Fruit fly (Drosophila melanogaster) whole organism, embryonic: ENCODE measurements around the gene Alg9.
A peak's percentile ranks its signal among the peaks of the same experiment; 100 is the strongest.

Source experiments
- Asciz ChIP-seq: fragments of 200-800 bp; sonication (Bioruptor generic); optimal IDR thresholded peaks from 2 replicates; lab custom pipeline; 2017; ENCODE audit warnings: missing biosample characterization, mild to moderate bottlenecking, missing genetic modification characterization, missing genetic modification reagents
- CG10274 ChIP-seq: fragments of 200-800 bp; sonication (Bioruptor generic); optimal IDR thresholded peaks from 3 replicates; lab custom pipeline; 2017; ENCODE audit warnings: missing biosample characterization, mild to moderate bottlenecking, missing genetic modification characterization
- CG10543 ChIP-seq: fragments of 200-800 bp; sonication (Bioruptor generic); optimal IDR thresholded peaks from 3 replicates; lab custom pipeline; 2017; ENCODE audit warnings: missing biosample characterization, mild to moderate bottlenecking, missing genetic modification characterization, moderate library complexity
- CG10959 ChIP-seq: fragments of 200-800 bp; sonication (Bioruptor generic); IDR thresholded peaks from 2 replicates; pipeline ENCODE4 v1.3.6; 2022; ENCODE audit warnings: missing biosample characterization, missing genetic modification characterization
- CG11398 ChIP-seq: fragments of 200-800 bp; sonication (Bioruptor generic); optimal IDR thresholded peaks from 2 replicates; lab custom pipeline; 2016; ENCODE audit warnings: missing biosample characterization, missing genetic modification characterization
- CG12104 ChIP-seq: fragments of 200-800 bp; sonication (Bioruptor generic); optimal IDR thresholded peaks from 3 replicates; lab custom pipeline; 2016; ENCODE audit warnings: missing biosample characterization, missing genetic modification characterization
- CG12391 ChIP-seq: fragments of 200-800 bp; sonication (Bioruptor generic); optimal IDR thresholded peaks from 3 replicates; lab custom pipeline; 2018; ENCODE audit warnings: missing biosample characterization, mild to moderate bottlenecking, missing genetic modification characterization, moderate library complexity
- CG13287 ChIP-seq: fragments of 200-800 bp; sonication (Bioruptor generic); IDR thresholded peaks from 2 replicates; pipeline ENCODE4 v1.3.6; 2022; ENCODE audit warnings: missing biosample characterization, missing genetic modification characterization; ENCODE audit not compliant: partially characterized antibody
- CG17359 ChIP-seq: fragments of 200-800 bp; sonication (Bioruptor generic); optimal IDR thresholded peaks from 3 replicates; lab custom pipeline; 2018; ENCODE audit warnings: missing biosample characterization, mild to moderate bottlenecking, missing genetic modification characterization, moderate library complexity
- CG17912 ChIP-seq: fragments of 200-800 bp; sonication (Bioruptor generic); optimal IDR thresholded peaks from 2 replicates; lab custom pipeline; 2018; ENCODE audit warnings: missing biosample characterization, mild to moderate bottlenecking, missing genetic modification characterization
- CG2202 ChIP-seq: fragments of 200-800 bp; sonication (Bioruptor generic); optimal IDR thresholded peaks from 2 replicates; lab custom pipeline; 2018; ENCODE audit warnings: missing biosample characterization, mild to moderate bottlenecking, missing genetic modification characterization
- CG2889 ChIP-seq: fragments of 200-800 bp; sonication (Bioruptor generic); IDR thresholded peaks from 3 replicates; pipeline ENCODE4 v1.3.6; 2022; ENCODE audit warnings: missing biosample characterization, missing genetic modification characterization
- CG32767 ChIP-seq: fragments of 200-800 bp; sonication (Bioruptor generic); IDR thresholded peaks from 2 replicates; pipeline ENCODE4 v1.3.6; 2022; ENCODE audit warnings: missing biosample characterization, missing genetic modification characterization
- CG6854 ChIP-seq: fragments of 200-800 bp; sonication (Bioruptor generic); optimal IDR thresholded peaks from 3 replicates; lab custom pipeline; 2017; ENCODE audit warnings: missing biosample characterization, mild to moderate bottlenecking, missing genetic modification characterization
- CG7745 ChIP-seq: fragments of 200-800 bp; sonication (Bioruptor generic); optimal IDR thresholded peaks from 2 replicates; lab custom pipeline; 2018; ENCODE audit warnings: missing biosample characterization, mild to moderate bottlenecking, missing genetic modification characterization, moderate library complexity
- CG7786 ChIP-seq: fragments of 200-800 bp; sonication (Bioruptor generic); optimal IDR thresholded peaks from 2 replicates; lab custom pipeline; 2016; ENCODE audit warnings: missing biosample characterization, missing genetic modification characterization
- CoRest ChIP-seq: fragments of 200-800 bp; sonication (Bioruptor generic); optimal IDR thresholded peaks from 3 replicates; lab custom pipeline; 2018; ENCODE audit warnings: missing biosample characterization, mild to moderate bottlenecking, missing genetic modification characterization, moderate library complexity
- Drgx ChIP-seq: fragments of 200-800 bp; sonication (Bioruptor generic); IDR thresholded peaks from 2 replicates; pipeline ENCODE4 v1.3.6; 2022; ENCODE audit warnings: missing biosample characterization, missing genetic modification characterization
- Fer2 ChIP-seq: fragments of 200-800 bp; sonication (Bioruptor generic); optimal IDR thresholded peaks from 2 replicates; lab custom pipeline; 2018; ENCODE audit warnings: missing biosample characterization, mild to moderate bottlenecking, missing genetic modification characterization, moderate library complexity
- Gug ChIP-seq: fragments of 200-800 bp; sonication (Bioruptor generic); IDR thresholded peaks from 4 replicates; pipeline ENCODE4 v1.3.6; 2022; ENCODE audit warnings: missing biosample characterization, missing genetic modification characterization
- Hey ChIP-seq: fragments of 200-800 bp; sonication (Bioruptor generic); optimal IDR thresholded peaks from 3 replicates; lab custom pipeline; 2018; ENCODE audit warnings: missing biosample characterization, mild to moderate bottlenecking, missing genetic modification characterization
- Lhr ChIP-seq: fragments of 200-800 bp; sonication (Bioruptor generic); optimal IDR thresholded peaks from 3 replicates; lab custom pipeline; 2017; ENCODE audit warnings: mild to moderate bottlenecking, missing biosample characterization, missing genetic modification reagents, missing genetic modification characterization
- MTF-1 ChIP-seq: fragments of 200-800 bp; sonication (Bioruptor generic); optimal IDR thresholded peaks from 2 replicates; lab custom pipeline; 2018; ENCODE audit warnings: missing biosample characterization, mild to moderate bottlenecking, missing genetic modification characterization, borderline replicate concordance
- Max ChIP-seq: fragments of 200-800 bp; sonication (Bioruptor generic); optimal IDR thresholded peaks from 2 replicates; lab custom pipeline; 2016; ENCODE audit warnings: missing biosample characterization, mild to moderate bottlenecking, missing genetic modification characterization
- Nf-YC ChIP-seq: fragments of 200-800 bp; optimal IDR thresholded peaks from 3 replicates; lab custom pipeline; 2019; ENCODE audit warnings: missing biosample characterization, mild to moderate bottlenecking, missing genetic modification characterization, moderate library complexity
- Sry-δ ChIP-seq: fragments of 200-800 bp; sonication (Bioruptor generic); optimal IDR thresholded peaks from 2 replicates; lab custom pipeline; 2016; ENCODE audit warnings: missing biosample characterization, missing genetic modification characterization
- Stat92E ChIP-seq, 3 experiments: fragments of >200 bp in 2 of 3; fragments of 200-800 bp in 1 of 3; sonication (Bioruptor generic) in 1 of 3; optimal IDR thresholded peaks; 2 replicates each; lab custom pipeline; 2017 to 2019; ENCODE audit warnings: missing biosample characterization in 3 of 3, missing genetic modification characterization in 3 of 3, mild to moderate bottlenecking in 1 of 3, moderate library complexity in 1 of 3
- Tbp ChIP-seq: fragments of >200 bp; optimal IDR thresholded peaks from 2 replicates; lab custom pipeline; 2018; ENCODE audit warnings: missing biosample characterization, missing genetic modification characterization
- ash1 ChIP-seq: fragments of 200-800 bp; sonication (Bioruptor generic); optimal IDR thresholded peaks from 2 replicates; lab custom pipeline; 2018; ENCODE audit warnings: missing biosample characterization, mild to moderate bottlenecking, missing genetic modification characterization
- bcd ChIP-seq: fragments of 200-800 bp; sonication (Bioruptor generic); optimal IDR thresholded peaks from 2 replicates; lab custom pipeline; 2017; ENCODE audit warnings: missing biosample characterization, mild to moderate bottlenecking, missing genetic modification characterization
- dpn ChIP-seq, 2 experiments: fragments of 200-800 bp; sonication (Bioruptor generic); optimal IDR thresholded peaks; 3 replicates each; lab custom pipeline; 2016; ENCODE audit warnings: missing biosample characterization in 2 of 2, missing genetic modification characterization in 2 of 2
- gce ChIP-seq: fragments of 200-800 bp; sonication (Bioruptor generic); IDR thresholded peaks from 3 replicates; pipeline ENCODE4 v1.3.6; 2022; ENCODE audit warnings: missing biosample characterization, missing genetic modification characterization
- gro ChIP-seq: fragments of 200-800 bp; sonication (Bioruptor generic); optimal IDR thresholded peaks from 2 replicates; lab custom pipeline; 2016; ENCODE audit warnings: missing biosample characterization, missing genetic modification characterization
- lbe ChIP-seq: fragments of 200-800 bp; sonication (Bioruptor generic); optimal IDR thresholded peaks from 2 replicates; lab custom pipeline; 2016; ENCODE audit warnings: missing biosample characterization, mild to moderate bottlenecking, missing genetic modification characterization
- lilli ChIP-seq: fragments of 200-800 bp; sonication (Bioruptor generic); optimal IDR thresholded peaks from 3 replicates; lab custom pipeline; 2016; ENCODE audit warnings: missing biosample characterization, missing genetic modification characterization
- lov ChIP-seq, 2 experiments: fragments of 200-800 bp in 1 of 2; fragments of >200 bp in 1 of 2; sonication (Bioruptor generic) in 1 of 2; IDR thresholded peaks in 1 of 2; optimal IDR thresholded peaks in 1 of 2; 2 replicates in 1 of 2; 3 replicates in 1 of 2; pipeline versions ENCODE4 v1.3.6 to Lab custom; 2017 to 2022; ENCODE audit warnings: missing biosample characterization in 1 of 2, missing genetic modification characterization in 1 of 2
- onecut ChIP-seq: fragments of 200-800 bp; sonication (Bioruptor generic); IDR thresholded peaks from 2 replicates; pipeline ENCODE4 v1.3.6; 2022; ENCODE audit warnings: missing biosample characterization, missing genetic modification characterization
- pan ChIP-seq, 4 experiments: fragments of >200 bp in 3 of 4; fragments of 200-800 bp in 1 of 4; sonication (Bioruptor generic) in 1 of 4; optimal IDR thresholded peaks in 3 of 4; IDR thresholded peaks in 1 of 4; 2 replicates each; pipeline versions ENCODE4 v1.3.6 to Lab custom; 2017 to 2022; ENCODE audit warnings: missing biosample characterization in 2 of 4, missing genetic modification characterization in 2 of 4, mixed read lengths in 1 of 4
- pum ChIP-seq: fragments of 200-800 bp; sonication (Bioruptor generic); optimal IDR thresholded peaks from 2 replicates; lab custom pipeline; 2016; ENCODE audit warnings: missing biosample characterization, missing genetic modification characterization
- schlank ChIP-seq: fragments of 200-800 bp; sonication (Bioruptor generic); optimal IDR thresholded peaks from 2 replicates; lab custom pipeline; 2018; ENCODE audit warnings: missing biosample characterization, mild to moderate bottlenecking, missing genetic modification characterization
- sens-2 ChIP-seq: fragments of 200-800 bp; sonication (Bioruptor generic); IDR thresholded peaks from 2 replicates; pipeline ENCODE4 v1.3.6; 2022; ENCODE audit warnings: missing biosample characterization, missing genetic modification characterization
- seq ChIP-seq: fragments of 200-800 bp; sonication (Bioruptor generic); IDR thresholded peaks from 2 replicates; pipeline ENCODE4 v1.3.6; 2022; ENCODE audit warnings: missing biosample characterization, missing genetic modification characterization
- slbo ChIP-seq: fragments of 200-800 bp; sonication (Bioruptor generic); IDR thresholded peaks from 2 replicates; pipeline ENCODE4 v1.3.6; 2022; ENCODE audit warnings: missing biosample characterization, missing genetic modification characterization
- ttk ChIP-seq: fragments of 200-800 bp; sonication (Bioruptor generic); IDR thresholded peaks from 2 replicates; pipeline ENCODE4 v2.1.2; 2022; ENCODE audit warnings: missing biosample characterization, missing genetic modification characterization
- wdn ChIP-seq: fragments of 200-800 bp; sonication (Bioruptor generic); IDR thresholded peaks from 2 replicates; pipeline ENCODE4 v1.3.6; 2022; ENCODE audit warnings: missing biosample characterization, missing genetic modification characterization
- wek ChIP-seq: fragments of 200-800 bp; sonication (Bioruptor generic); optimal IDR thresholded peaks from 3 replicates; lab custom pipeline; 2018; ENCODE audit warnings: missing biosample characterization, mild to moderate bottlenecking, missing genetic modification characterization, moderate library complexity
- zen2 ChIP-seq: fragments of 200-800 bp; sonication (Bioruptor generic); IDR thresholded peaks from 3 replicates; pipeline ENCODE4 v1.3.6; 2022; ENCODE audit warnings: missing biosample characterization, missing genetic modification characterization; ENCODE audit not compliant: partially characterized antibody
- zf30C ChIP-seq: fragments of 200-800 bp; sonication (Bioruptor generic); optimal IDR thresholded peaks from 3 replicates; lab custom pipeline; 2018; ENCODE audit warnings: missing biosample characterization, mild to moderate bottlenecking, missing genetic modification characterization
- zfh2 ChIP-seq: fragments of 200-800 bp; sonication (Bioruptor generic); optimal IDR thresholded peaks from 2 replicates; lab custom pipeline; 2016; ENCODE audit warnings: missing biosample characterization, missing genetic modification characterization

Alg9 gene

DNA sequence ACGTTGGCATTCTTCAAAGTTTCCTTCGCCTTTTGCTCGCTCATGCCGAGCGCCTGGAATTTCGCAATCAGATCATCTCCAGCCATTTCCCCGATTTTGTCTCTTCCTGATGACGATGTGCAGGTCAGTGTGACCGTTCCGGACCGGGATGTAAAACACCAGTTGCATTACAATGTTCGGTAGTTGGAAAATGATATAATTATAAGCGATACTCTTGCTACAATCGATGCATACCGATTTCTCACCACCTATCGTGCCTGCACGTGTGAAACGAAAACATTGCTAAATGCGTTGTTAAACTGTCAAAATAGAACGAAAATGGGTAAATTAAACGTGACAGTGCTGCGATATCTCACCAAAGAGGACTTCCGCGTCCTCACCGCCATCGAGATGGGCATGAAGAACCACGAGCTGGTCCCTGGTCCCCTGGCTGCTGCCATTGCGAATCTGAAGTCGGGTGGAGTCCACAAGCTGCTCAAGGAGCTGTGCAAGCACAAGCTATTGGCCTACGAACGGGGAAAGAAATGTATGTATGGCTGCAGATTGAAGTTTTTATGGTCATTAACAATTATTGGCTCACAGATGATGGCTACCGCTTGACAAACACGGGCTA lies 44.3 kb downstream of the Alg9 start, which contains the start of the genes GlnRS and RIOK2 (continued):
- TF ChIP-seq CG12391 (tag; lab: Kevin White, UChicago) = peak; percentile 31
- TF ChIP-seq seq (GFP tag; lab: Robert Waterston, UW) = no peak
- peak; percentile 54 for TF ChIP-seq gro (GFP tag; lab: Kevin White, UChicago)
- peak; percentile 95 for TF ChIP-seq zen2 (GFP tag; lab: Robert Waterston, UW)
- TF ChIP-seq ttk (GFP tag; lab: Robert Waterston, UW) = no peak
- TF ChIP-seq schlank = no peak
- TF ChIP-seq wek (GFP tag; lab: Kevin White, UChicago) = peak; percentile 11
- peak; percentile 99 for TF ChIP-seq CG13287 (GFP tag; lab: Robert Waterston, UW)
- TF ChIP-seq CG17359 (tag; lab: Kevin White, UChicago) = no peak
- no peak for TF ChIP-seq MTF-1 (GFP tag; lab: Kevin White, UChicago)
- TF ChIP-seq lbe (GFP tag; lab: Kevin White, UChicago) = no peak
- no peak for TF ChIP-seq CG32767 (GFP tag; lab: Robert Waterston, UW)
- TF ChIP-seq Hey (tag; lab: Kevin White, UChicago) = no peak
- no peak for TF ChIP-seq bcd (GFP tag; lab: Kevin White, UChicago)
- no peak for TF ChIP-seq CG2889
- TF ChIP-seq Max (GFP tag; lab: Kevin White, UChicago) = peak; percentile 97
- TF ChIP-seq ash1 = no peak
- TF ChIP-seq lov (optimal IDR thresholded peaks at IDR 0.05; lab: Kevin White, UChicago) = no peak
- TF ChIP-seq lov (GFP tag; IDR thresholded peaks at IDR 0.05; lab: Robert Waterston, UW) = no peak
- no peak for TF ChIP-seq sens-2
- peak; percentile 10 for TF ChIP-seq CG7786 (GFP tag; lab: Kevin White, UChicago)
- no peak for TF ChIP-seq CoRest (tag; lab: Kevin White, UChicago)
- no peak for TF ChIP-seq pum (GFP tag; lab: Kevin White, UChicago)
- TF ChIP-seq CG7745 (tag; lab: Kevin White, UChicago) = no peak
- TF ChIP-seq Drgx (GFP tag; lab: Robert Waterston, UW) = no peak
- no peak for TF ChIP-seq Fer2 (tag; lab: Kevin White, UChicago)
- no peak for TF ChIP-seq Asciz (GFP tag; lab: Kevin White, UChicago)
- TF ChIP-seq Lhr (GFP tag; lab: Kevin White, UChicago) = peak; percentile 64
- no peak for TF ChIP-seq pan (optimal IDR thresholded peaks at IDR 0.05; lab: Kevin White, UChicago)
- TF ChIP-seq pan (GFP tag; optimal IDR thresholded peaks at IDR 0.05 in 1 of 2, IDR thresholded peaks at IDR 0.05 in 1 of 2) = no peak
- TF ChIP-seq Tbp = peak; percentile 12
- no peak for TF ChIP-seq wdn
- TF ChIP-seq dpn (GFP tag; optimal IDR thresholded peaks at IDR 0.05; lab: Kevin White, UChicago) = peak in 1 of 2 experiments; percentile 18
- no peak for TF ChIP-seq zf30C
- TF ChIP-seq CG10274 = no peak
- TF ChIP-seq CG6854 (GFP tag; lab: Kevin White, UChicago) = no peak
- TF ChIP-seq CG17912 (GFP tag; lab: Kevin White, UChicago) = peak; percentile 54
- TF ChIP-seq Sry-δ (GFP tag; lab: Kevin White, UChicago) = peak; percentile 84
- TF ChIP-seq onecut (GFP tag; lab: Robert Waterston, UW) = no peak
- peak; percentile 37 for TF ChIP-seq lilli
- no peak for TF ChIP-seq CG12104 (GFP tag; lab: Kevin White, UChicago)
- TF ChIP-seq CG2202 = no peak
- no peak for TF ChIP-seq CG11398
- TF ChIP-seq Gug = no peak
- no peak for TF ChIP-seq gce
- peak in 1 of 3 experiments; percentile 12 for TF ChIP-seq Stat92E (GFP tag; optimal IDR thresholded peaks at IDR 0.05; lab: Kevin White, UChicago)
- TF ChIP-seq CG10959 (GFP tag; lab: Robert Waterston, UW) = no peak
- no peak for TF ChIP-seq Nf-YC (tag; lab: Kevin White, UChicago)
- peak; percentile 43; the same call in 1 of the 2 replicates for TF ChIP-seq slbo
- TF ChIP-seq CG10543 (GFP tag; lab: Kevin White, UChicago) = no peak
- TF ChIP-seq zfh2 (GFP tag; lab: Kevin White, UChicago) = peak; percentile 27
